Worm (Caenorhabditis elegans): ENCODE measurements around the gene F55G11.10.

F55G11.10 gene

ce11 chrIV:12902430-12903110 is 46.0 kb upstream of the F55G11.10 start, which contains the start of gene K08D8.2:
Gene K08D8.2, plus strand, starts transcription at chrIV:12903060.
- TF ChIP-seq elt-2 (tag; optimal IDR thresholded peaks at IDR 0.05) (peak; percentile 61), elt-3 (tag; optimal IDR thresholded peaks at IDR 0.05) (no peak)

- TF ChIP-seq elt-2 (tag; optimal IDR thresholded peaks at IDR 0.05) (peak; percentile 64), mml-1 (tag; optimal IDR thresholded peaks at IDR 0.05) (no peak)
These were observed 44.9 kb upstream of the F55G11.10 start for ce11 chrIV:12903687-12904086.

DNA sequence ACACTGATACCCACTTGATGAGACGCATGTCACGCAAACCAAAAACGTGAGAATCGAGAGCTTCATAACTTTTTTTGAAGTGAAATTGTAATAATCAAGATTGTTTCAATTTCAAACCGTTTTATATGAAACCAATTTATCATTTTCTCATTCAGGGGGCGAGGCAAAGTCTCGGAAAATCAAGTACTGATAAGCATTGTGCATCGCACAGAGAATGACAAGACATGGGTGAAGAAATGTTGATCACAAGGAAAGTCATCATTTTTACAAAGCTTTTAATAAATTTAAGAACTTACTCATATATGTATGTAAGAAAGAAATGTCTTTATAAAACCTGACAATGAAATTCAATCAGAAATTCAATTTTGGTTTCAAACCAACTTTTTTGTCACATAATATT is 42.0 kb upstream of the F55G11.10 start, which contains the start of gene K08D8.3:
TSS of gene K08D8.3 (minus strand) at position 131 of the 400 bp plus-strand sequence.
- peak; percentile 69 for TF ChIP-seq skn-1 (tag; optimal IDR thresholded peaks at IDR 0.05)
- no peak for TF ChIP-seq mdl-1 (tag; optimal IDR thresholded peaks at IDR 0.05)
- no peak for TF ChIP-seq ceh-9 (tag; optimal IDR thresholded peaks at IDR 0.05)
- TF ChIP-seq unc-39 (tag; optimal IDR thresholded peaks at IDR 0.05) = no peak
- TF ChIP-seq pqm-1 (tag; optimal IDR thresholded peaks at IDR 0.05) = peak; percentile 82
- TF ChIP-seq nhr-25 (tag; optimal IDR thresholded peaks at IDR 0.05) = no peak
- no peak for TF ChIP-seq ceh-16 (tag; optimal IDR thresholded peaks at IDR 0.05)
- no peak for TF ChIP-seq nhr-67 (tag; optimal IDR thresholded peaks at IDR 0.05)
- TF ChIP-seq elt-2 (tag; optimal IDR thresholded peaks at IDR 0.05) = peak; percentile 80
- TF ChIP-seq lsy-12 (tag; optimal IDR thresholded peaks at IDR 0.05) = no peak
- no peak for TF ChIP-seq fkh-2 (tag; optimal IDR thresholded peaks at IDR 0.05)
- no peak for TF ChIP-seq unc-62 (GFP tag; optimal IDR thresholded peaks at IDR 0.05)
- no peak for TF ChIP-seq fos-1 (tag; optimal IDR thresholded peaks at IDR 0.05)
- TF ChIP-seq hmg-11 (tag; optimal IDR thresholded peaks at IDR 0.05) = no peak

DNA sequence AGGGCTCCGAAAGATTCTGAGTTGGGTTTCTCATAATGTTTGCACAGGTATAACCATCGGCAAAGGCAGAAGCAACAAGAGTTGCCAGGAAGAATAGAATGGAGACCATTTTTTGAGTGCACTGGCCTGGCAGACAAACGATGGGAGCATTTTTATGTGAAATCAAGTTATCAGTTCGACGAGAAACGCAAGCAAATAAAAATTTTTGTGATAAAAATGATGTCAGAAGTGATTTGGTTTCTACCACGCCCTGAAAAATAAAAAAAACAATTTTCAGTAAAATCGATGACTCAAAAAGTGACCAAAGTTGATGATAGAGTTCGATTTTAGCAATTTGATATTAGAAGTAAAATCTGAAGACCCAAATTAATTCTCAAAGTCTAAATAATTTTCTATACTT is 38.7 kb upstream of the F55G11.10 start, which contains the start of gene K08D8.4:
TSS of gene K08D8.4 (minus strand) at position 128 of the 400 bp plus-strand sequence.
- TF ChIP-seq elt-2 (tag; optimal IDR thresholded peaks at IDR 0.05) (peak; percentile 78), egl-5 (tag; optimal IDR thresholded peaks at IDR 0.05) (no peak), nhr-43 (tag; optimal IDR thresholded peaks at IDR 0.05; ENCODE audit: poor library complexity, severe bottlenecking) (no peak), pqm-1 (tag; optimal IDR thresholded peaks at IDR 0.05) (peak; percentile 73)

DNA sequence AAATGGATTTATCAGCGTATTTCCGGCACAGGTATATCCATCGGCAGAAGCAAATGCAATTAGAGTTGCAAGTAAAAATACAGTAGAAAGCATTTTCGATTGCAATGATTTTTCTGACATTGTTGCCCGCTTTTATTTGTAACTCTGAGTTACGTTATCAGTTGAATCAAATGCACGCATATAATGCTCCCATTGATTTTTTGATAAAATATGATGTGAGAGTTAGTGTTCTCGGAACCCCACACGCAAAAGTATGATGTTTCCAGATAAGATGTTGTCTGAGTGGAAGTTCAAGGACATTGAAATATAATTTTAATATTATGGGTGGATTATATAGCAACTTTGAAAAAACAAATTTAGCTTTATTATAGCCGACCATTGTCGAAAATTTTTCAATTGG is 36.6 kb upstream of the F55G11.10 start, which contains the start of gene K08D8.5:
TSS of gene K08D8.5 (minus strand) at position 140 of the 400 bp plus-strand sequence.
- TF ChIP-seq pqm-1 (tag; optimal IDR thresholded peaks at IDR 0.05) (peak; percentile 51), elt-2 (tag; optimal IDR thresholded peaks at IDR 0.05) (peak; percentile 72), ZK546.5 (tag; optimal IDR thresholded peaks at IDR 0.05) (no peak), ceh-9 (tag; optimal IDR thresholded peaks at IDR 0.05) (no peak), fos-1 (tag; optimal IDR thresholded peaks at IDR 0.05) (no peak)

- TF ChIP-seq egl-27 (tag; optimal IDR thresholded peaks at IDR 0.05) (no peak), snpc-4 (tag; optimal IDR thresholded peaks at IDR 0.05) (no peak), nhr-77 (tag; optimal IDR thresholded peaks at IDR 0.05) (no peak), nhr-237 (tag; optimal IDR thresholded peaks at IDR 0.05) (no peak), nhr-25 (tag; optimal IDR thresholded peaks at IDR 0.05) (no peak), ztf-11 (tag; optimal IDR thresholded peaks at IDR 0.05) (no peak), egl-5 (tag; optimal IDR thresholded peaks at IDR 0.05) (no peak), fkh-10 (GFP tag; optimal IDR thresholded peaks at IDR 0.05) (no peak), mdl-1 (tag; optimal IDR thresholded peaks at IDR 0.05) (no peak), nhr-43 (tag; optimal IDR thresholded peaks at IDR 0.05; ENCODE audit: poor library complexity, severe bottlenecking) (no peak), aly-2 (tag; optimal IDR thresholded peaks at IDR 0.05) (no peak), fos-1 (tag; optimal IDR thresholded peaks at IDR 0.05) (no peak), zag-1 (tag; optimal IDR thresholded peaks at IDR 0.05) (no peak), nhr-28 (tag; optimal IDR thresholded peaks at IDR 0.05) (no peak), elt-2 (tag; optimal IDR thresholded peaks at IDR 0.05) (no peak)
These were observed 34.0 kb upstream of the F55G11.10 start, which contains the start of gene irg-6 for ce11 chrIV:12914532-12915019. Gene irg-6, minus strand, starts transcription at chrIV:12914969.

DNA sequence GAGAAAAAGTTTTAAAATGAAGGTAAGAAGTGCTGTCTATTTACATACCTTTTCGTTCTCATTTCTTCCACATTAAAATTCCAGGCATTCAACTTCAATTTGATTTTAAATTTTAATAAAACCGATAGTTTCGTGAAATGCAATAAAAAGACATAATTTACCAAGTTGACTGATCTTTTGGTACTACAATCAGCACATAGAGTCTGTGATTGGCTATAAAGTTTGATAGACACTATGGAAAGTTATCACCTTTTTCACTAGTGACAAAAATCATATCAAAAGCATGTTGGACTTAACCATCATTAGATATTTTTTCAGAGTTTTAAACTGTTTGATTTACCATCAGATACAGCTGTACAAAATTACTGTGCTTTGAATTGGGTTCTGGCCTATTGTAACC is 33.1 kb upstream of the F55G11.10 start, which contains the start of gene srz-15:
TSS of gene srz-15 (plus strand) at position 301 of the 400 bp plus-strand sequence.
- TF ChIP-seq lin-15B (tag; optimal IDR thresholded peaks at IDR 0.05) (no peak), hmg-11 (tag; optimal IDR thresholded peaks at IDR 0.05) (no peak), ceh-28 (tag; optimal IDR thresholded peaks at IDR 0.05) (no peak), elt-3 (tag; optimal IDR thresholded peaks at IDR 0.05) (no peak), nhr-237 (tag; optimal IDR thresholded peaks at IDR 0.05) (no peak), egl-27 (tag; optimal IDR thresholded peaks at IDR 0.05) (no peak), skn-1 (tag; optimal IDR thresholded peaks at IDR 0.05) (no peak), snpc-4 (tag; optimal IDR thresholded peaks at IDR 0.05) (no peak), nfya-1 (tag; optimal IDR thresholded peaks at IDR 0.05; ENCODE audit: insufficient read depth) (no peak), ceh-82 (tag; optimal IDR thresholded peaks at IDR 0.05) (no peak), ceh-9 (tag; optimal IDR thresholded peaks at IDR 0.05) (no peak)

All from whole organism, L3 larva.